Worm (Caenorhabditis elegans): Measurements from ENCODE around the gene ZK1236.5.

ZK1236.5 gene

DNA sequence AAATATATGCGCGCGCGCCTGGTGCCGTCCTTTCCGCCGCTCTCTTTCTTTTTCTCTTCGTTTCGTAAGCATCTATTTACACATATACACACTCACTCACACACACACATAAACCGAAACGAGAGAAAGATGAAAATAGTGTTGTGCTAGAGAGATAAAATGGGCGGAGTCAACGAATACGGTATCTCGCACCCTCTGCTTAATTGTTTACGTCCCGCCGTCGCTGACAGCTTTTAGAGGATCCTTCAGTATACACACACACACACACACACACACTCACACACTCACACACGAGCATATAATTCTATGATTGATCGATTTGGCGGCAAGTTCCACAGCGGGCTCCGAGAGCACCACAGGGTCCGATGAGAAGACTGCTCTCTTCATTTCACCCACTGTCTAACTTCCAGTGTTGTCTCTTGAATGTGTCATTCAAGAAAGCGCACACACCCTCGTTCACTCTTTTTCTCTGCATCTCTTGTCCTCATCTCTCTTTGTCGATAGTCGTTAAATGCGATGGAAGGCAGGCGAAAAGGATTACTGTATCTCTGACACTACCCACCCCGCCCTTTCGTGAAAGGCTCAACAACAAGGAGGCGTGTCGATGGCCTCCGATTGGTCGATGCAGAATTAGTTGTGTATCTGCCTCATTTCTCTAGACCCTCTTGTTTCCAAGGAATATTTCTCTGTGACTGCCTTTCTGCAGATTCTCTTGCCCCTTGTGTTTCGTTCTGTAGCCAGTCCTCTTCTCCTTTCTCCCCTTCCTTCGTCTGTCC lies 14.6 kb downstream of the ZK1236.5 start (continued):
- no peak for TF ChIP-seq Y67H2A.10 (GFP tag; conservative IDR thresholded peaks at IDR 0.05)
- TF ChIP-seq C17E4.6 (GFP tag; IDR thresholded peaks at IDR 0.05), result no peak
- no peak for TF ChIP-seq ztf-25 (GFP tag; IDR thresholded peaks at IDR 0.05)
- no peak for TF ChIP-seq F39B2.1 (GFP tag; IDR thresholded peaks at IDR 0.05)
- peak in 1 of 3 experiments; percentile 81 for TF ChIP-seq lin-35 (GFP tag; optimal IDR thresholded peaks at IDR 0.05)
- TF ChIP-seq Y95B8A.8 (GFP tag; IDR thresholded peaks at IDR 0.05), result no peak
- no peak for TF ChIP-seq lag-1 (GFP tag; IDR thresholded peaks at IDR 0.05)
- TF ChIP-seq attf-3 (GFP tag; conservative IDR thresholded peaks at IDR 0.05), result no peak
- peak; percentile 61; the same call in 1 of the 2 replicates for TF ChIP-seq let-526 (GFP tag; IDR thresholded peaks at IDR 0.05)
- TF ChIP-seq gei-17 (GFP tag; optimal IDR thresholded peaks at IDR 0.05), result peak; percentile 54
- no peak for TF ChIP-seq hsf-1 (GFP tag; IDR thresholded peaks at IDR 0.05)
- TF ChIP-seq fkh-3 (tag; optimal IDR thresholded peaks at IDR 0.05), result no peak
- no peak for TF ChIP-seq F22D6.2 (tag; optimal IDR thresholded peaks at IDR 0.05)
- TF ChIP-seq egrh-3 (GFP tag; IDR thresholded peaks at IDR 0.05), result no peak
- peak; percentile 91 for TF ChIP-seq nhr-80 (tag; optimal IDR thresholded peaks at IDR 0.05)
- peak; percentile 24 for TF ChIP-seq ztf-26 (tag; optimal IDR thresholded peaks at IDR 0.05)
- TF ChIP-seq aptf-3 (GFP tag; IDR thresholded peaks at IDR 0.05), result no peak
- TF ChIP-seq zfh-2 (GFP tag; conservative IDR thresholded peaks at IDR 0.05), result peak; percentile 95
- peak; percentile 79 for TF ChIP-seq atf-7 (tag; optimal IDR thresholded peaks at IDR 0.05)
- peak; percentile 73; the same call in 1 of the 2 replicates for TF ChIP-seq Y56A3A.18 (GFP tag; IDR thresholded peaks at IDR 0.05)
- TF ChIP-seq mxl-1 (tag; optimal IDR thresholded peaks at IDR 0.05), result no peak
- TF ChIP-seq aptf-2 (GFP tag; conservative IDR thresholded peaks at IDR 0.05), result no peak
- TF ChIP-seq B0261.1 (tag; optimal IDR thresholded peaks at IDR 0.05), result no peak
- TF ChIP-seq bed-2 (GFP tag; IDR thresholded peaks at IDR 0.05), result no peak
- no peak for TF ChIP-seq ama-1 (optimal IDR thresholded peaks at IDR 0.05)
- TF ChIP-seq ama-1 (GFP tag; optimal IDR thresholded peaks at IDR 0.05), result no peak
- no peak for TF ChIP-seq egl-44 (GFP tag; IDR thresholded peaks at IDR 0.05)
- no peak for TF ChIP-seq T26A5.8 (tag; optimal IDR thresholded peaks at IDR 0.05)
- TF ChIP-seq nfya-1 (tag; optimal IDR thresholded peaks at IDR 0.05; ENCODE audit: borderline replicate concordance, insufficient read depth), result no peak
- TF ChIP-seq madf-3 (GFP tag; IDR thresholded peaks at IDR 0.05), result no peak
- peak; percentile 53; the same call in 1 of the 2 replicates for TF ChIP-seq ekl-4 (GFP tag; IDR thresholded peaks at IDR 0.05)
- peak; percentile 63 for TF ChIP-seq ceh-79 (tag; optimal IDR thresholded peaks at IDR 0.05)
- no peak for TF ChIP-seq cebp-2 (GFP tag; IDR thresholded peaks at IDR 0.05)
- TF ChIP-seq pha-4 (tag; optimal IDR thresholded peaks at IDR 0.05), result no peak

DNA sequence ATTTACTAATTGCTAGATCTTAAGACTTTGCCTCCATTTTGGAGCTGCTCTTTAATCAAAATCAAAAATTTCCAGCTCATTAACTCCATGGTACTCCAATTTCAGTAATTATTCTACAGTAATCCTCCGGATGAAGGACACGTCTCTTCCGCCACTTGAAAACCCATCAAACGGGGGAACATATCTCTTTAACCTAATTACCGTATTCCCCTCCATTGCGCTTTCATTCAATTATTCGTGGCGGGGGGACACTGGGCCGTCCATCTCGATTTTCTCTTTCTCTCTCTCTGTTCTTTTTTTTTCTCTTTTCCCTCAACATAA lies 15.2 kb downstream of the ZK1236.5 start:
- TF ChIP-seq die-1 (tag; optimal IDR thresholded peaks at IDR 0.05), result no peak
- no peak for TF ChIP-seq ZK185.1 (tag; optimal IDR thresholded peaks at IDR 0.05; ENCODE audit: poor library complexity, severe bottlenecking)
- no peak for TF ChIP-seq chd-7 (tag; optimal IDR thresholded peaks at IDR 0.05)
- no peak for TF ChIP-seq pha-4 (tag; optimal IDR thresholded peaks at IDR 0.05)
- TF ChIP-seq zim-3 (tag; optimal IDR thresholded peaks at IDR 0.05), result no peak
- no peak for TF ChIP-seq ceh-79 (tag; optimal IDR thresholded peaks at IDR 0.05)
- TF ChIP-seq let-607 (tag; optimal IDR thresholded peaks at IDR 0.05), result no peak
- TF ChIP-seq nhr-80 (tag; optimal IDR thresholded peaks at IDR 0.05), result no peak
- no peak for TF ChIP-seq nfya-1 (tag; optimal IDR thresholded peaks at IDR 0.05; ENCODE audit: borderline replicate concordance, insufficient read depth)
- TF ChIP-seq nhr-120 (GFP tag; IDR thresholded peaks at IDR 0.05), result no peak
- TF ChIP-seq lir-1 (GFP tag; conservative IDR thresholded peaks at IDR 0.05), result no peak
- TF ChIP-seq Y67H2A.10 (GFP tag; conservative IDR thresholded peaks at IDR 0.05), result no peak
- TF ChIP-seq unc-130 (GFP tag; optimal IDR thresholded peaks at IDR 0.05), result no peak
- TF ChIP-seq ceh-91 (GFP tag; IDR thresholded peaks at IDR 0.05), result no peak
- no peak for TF ChIP-seq B0261.1 (tag; optimal IDR thresholded peaks at IDR 0.05)
- no peak for TF ChIP-seq tlf-1 (GFP tag; optimal IDR thresholded peaks at IDR 0.05)
- TF ChIP-seq mcd-1 (GFP tag; IDR thresholded peaks at IDR 0.05), result no peak
- no peak for TF ChIP-seq repo-1 (tag; optimal IDR thresholded peaks at IDR 0.05)

All from whole organism, young adult.